Fruit fly (Drosophila melanogaster): ENCODE data around the gene CG33272.

Gene CG33272

dm6 chr3L:11491874-11492268, 18.5 kb downstream of the CG33272 start (continued):
- no peak for TF ChIP-seq wek (GFP tag; optimal IDR thresholded peaks at IDR 0.05)
- peak; percentile 30 for TF ChIP-seq CG14710 (tag; optimal IDR thresholded peaks at IDR 0.05)
- TF ChIP-seq CG8281 (tag; optimal IDR thresholded peaks at IDR 0.05) = peak; percentile 38
- no peak for TF ChIP-seq twi (tag; optimal IDR thresholded peaks at IDR 0.05)
- TF ChIP-seq CG1602 (GFP tag; optimal IDR thresholded peaks at IDR 0.05) = no peak
- TF ChIP-seq E2f2 (GFP tag; IDR thresholded peaks at IDR 0.05) = no peak
- peak; percentile 48 for TF ChIP-seq CG1529 (GFP tag; optimal IDR thresholded peaks at IDR 0.05)
- no peak for TF ChIP-seq pzg (GFP tag; optimal IDR thresholded peaks at IDR 0.05)
- TF ChIP-seq eve (GFP tag; optimal IDR thresholded peaks at IDR 0.05) = peak in 1 of 2 experiments; percentile 17
- TF ChIP-seq CG33213 (GFP tag; optimal IDR thresholded peaks at IDR 0.05) = no peak
- no peak for TF ChIP-seq CG8944 (GFP tag; optimal IDR thresholded peaks at IDR 0.05)
- no peak for TF ChIP-seq gce (GFP tag; IDR thresholded peaks at IDR 0.05)
- TF ChIP-seq CG14050 (GFP tag; IDR thresholded peaks at IDR 0.05) = no peak
- 0 out of 3 replicates have a peak, but pooled peaks have one; percentile 11 for TF ChIP-seq ci (GFP tag; IDR thresholded peaks at IDR 0.05)
- TF ChIP-seq fd3F (GFP tag; optimal IDR thresholded peaks at IDR 0.05) = no peak
- peak in 1 of 2 experiments; percentile 13 for TF ChIP-seq chif (GFP tag; optimal IDR thresholded peaks at IDR 0.05)
- no peak for TF ChIP-seq CG8089 (GFP tag; optimal IDR thresholded peaks at IDR 0.05)
- TF ChIP-seq Atf6 (GFP tag; IDR thresholded peaks at IDR 0.05) = no peak
- TF ChIP-seq Asciz (GFP tag; optimal IDR thresholded peaks at IDR 0.05) = peak; percentile 51
- TF ChIP-seq corto (GFP tag; optimal IDR thresholded peaks at IDR 0.05) = no peak
- no peak for TF ChIP-seq slou (GFP tag; optimal IDR thresholded peaks at IDR 0.05)
- no peak for TF ChIP-seq ranshi (GFP tag; IDR thresholded peaks at IDR 0.05)
- TF ChIP-seq pho (GFP tag; optimal IDR thresholded peaks at IDR 0.05) = no peak
- TF ChIP-seq CG17361 (GFP tag; IDR thresholded peaks at IDR 0.05) = no peak
- no peak for TF ChIP-seq CG15514 (GFP tag; optimal IDR thresholded peaks at IDR 0.05)
- no peak for TF ChIP-seq Xbp1 (GFP tag; optimal IDR thresholded peaks at IDR 0.05)
- peak; percentile 17 for TF ChIP-seq HHEX (GFP tag; optimal IDR thresholded peaks at IDR 0.05)
- no peak for TF ChIP-seq Hr78 (GFP tag; optimal IDR thresholded peaks at IDR 0.05)
- no peak for TF ChIP-seq Ada2b (GFP tag; IDR thresholded peaks at IDR 0.05)
- no peak for TF ChIP-seq repo (GFP tag; optimal IDR thresholded peaks at IDR 0.05)
- peak; percentile 30 for TF ChIP-seq CG6813 (GFP tag; optimal IDR thresholded peaks at IDR 0.05)
- no peak for TF ChIP-seq CG17802 (tag; optimal IDR thresholded peaks at IDR 0.05)
- peak; percentile 5 for TF ChIP-seq kni (GFP tag; optimal IDR thresholded peaks at IDR 0.05)
- TF ChIP-seq CG1647 (GFP tag; optimal IDR thresholded peaks at IDR 0.05) = no peak
- TF ChIP-seq danr (GFP tag; IDR thresholded peaks at IDR 0.05) = no peak
- TF ChIP-seq CG17359 (tag; optimal IDR thresholded peaks at IDR 0.05) = peak; percentile 25
- TF ChIP-seq cas (GFP tag; IDR thresholded peaks at IDR 0.05) = no peak
- TF ChIP-seq CG9609 (GFP tag; optimal IDR thresholded peaks at IDR 0.05) = no peak
- TF ChIP-seq nmo (GFP tag; optimal IDR thresholded peaks at IDR 0.05) = no peak
- TF ChIP-seq Rx (GFP tag; IDR thresholded peaks at IDR 0.05) = no peak
- TF ChIP-seq unc-4 (GFP tag; IDR thresholded peaks at IDR 0.05; ENCODE audit: partially characterized antibody) = no peak
- peak; percentile 12 for TF ChIP-seq ac (GFP tag; optimal IDR thresholded peaks at IDR 0.05)
- TF ChIP-seq CG3847 (GFP tag; IDR thresholded peaks at IDR 0.05) = no peak
- TF ChIP-seq sc (optimal IDR thresholded peaks at IDR 0.05) = no peak
- TF ChIP-seq sc (GFP tag; optimal IDR thresholded peaks at IDR 0.05) = peak; percentile 44
- no peak for TF ChIP-seq CG3281 (GFP tag; optimal IDR thresholded peaks at IDR 0.05)
- no peak for TF ChIP-seq run (tag; optimal IDR thresholded peaks at IDR 0.05)
- no peak for TF ChIP-seq CG4617 (GFP tag; optimal IDR thresholded peaks at IDR 0.05; ENCODE audit: borderline replicate concordance)
- TF ChIP-seq sqz (GFP tag; optimal IDR thresholded peaks at IDR 0.05) = peak; percentile 18
- TF ChIP-seq dmrt11E (tag; optimal IDR thresholded peaks at IDR 0.05) = peak; percentile 56
- TF ChIP-seq knrl (GFP tag; IDR thresholded peaks at IDR 0.05; ENCODE audit: partially characterized antibody) = no peak
